Worm (Caenorhabditis elegans) whole organism, L4/young adult: Measurements from ENCODE around the gene F49E2.5.

ENCODE experiments used
- dao-5 ChIP-seq: sonication (generic microtip); optimal IDR thresholded peaks from 2 replicates; lab custom pipeline; 2016; ENCODE audit warnings: missing genotype, missing genetic modification characterization, moderate library complexity, missing compliant biosample characterization
- him-1 ChIP-seq: sonication (generic microtip); optimal IDR thresholded peaks from 2 replicates; lab custom pipeline; 2016; ENCODE audit warnings: missing genotype, missing genetic modification reagents, missing genetic modification characterization, missing compliant biosample characterization

ce11 chrX:9544405-9544804 lies 953 bp downstream of the F49E2.5 start:
- no peak for TF ChIP-seq him-1 (tag; lab: Kevin White, UChicago)
- TF ChIP-seq dao-5 (tag; lab: Kevin White, UChicago), result no peak
